Fruit fly (Drosophila melanogaster) S2 (cell line): Measurements from ENCODE around the gene CG43679.

Experiments
- CG8478 ChIP-seq: fragments of >200 bp; optimal IDR thresholded peaks from 2 replicates; lab custom pipeline; 2018
- CTCF ChIP-seq, 2 experiments: fragments of >200 bp; optimal IDR thresholded peaks; 2 replicates each; lab custom pipeline; 2018

DNA sequence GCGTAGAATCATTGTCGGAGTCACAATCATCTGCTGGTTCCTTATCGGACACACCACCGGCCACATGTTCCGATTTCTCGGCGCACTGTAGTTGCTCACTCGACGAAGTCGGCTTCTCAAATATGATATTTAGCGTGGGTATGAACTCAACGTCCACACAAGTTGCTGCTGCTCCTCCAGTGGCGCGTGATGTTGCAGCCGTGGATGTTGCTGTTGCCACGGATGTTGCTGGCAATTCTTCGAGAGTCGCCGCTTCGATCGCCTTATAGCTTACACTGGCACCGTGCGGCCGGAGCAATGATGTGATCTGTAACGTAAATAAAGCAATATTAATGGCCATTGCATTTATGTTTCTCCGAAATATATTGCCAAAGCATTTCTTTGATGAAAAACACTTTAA, 33.1 kb upstream of the CG43679 start:
- TF ChIP-seq CG8478 (lab: Kevin White, UChicago) = no peak
- TF ChIP-seq CTCF (optimal IDR thresholded peaks at IDR 0.05; lab: Kevin White, UChicago) = no peak
